Worm (Caenorhabditis elegans) whole organism, L1 larva: ENCODE measurements around the gene dsl-7.

Experiments
- C04F5.9 ChIP-seq: sonication (generic microtip); optimal IDR thresholded peaks from 2 replicates; lab custom pipeline; 2016; ENCODE audit warnings: missing genetic modification characterization, missing compliant biosample characterization
- fkh-10 ChIP-seq: sonication (generic microtip); optimal IDR thresholded peaks from 2 replicates; lab custom pipeline; 2017; ENCODE audit warnings: missing biosample characterization, missing genetic modification reagents, missing genetic modification characterization
- fkh-4 ChIP-seq: sonication (generic microtip); optimal IDR thresholded peaks from 2 replicates; lab custom pipeline; 2016; ENCODE audit warnings: missing compliant biosample characterization, missing genetic modification characterization, borderline replicate concordance
- lin-13 ChIP-seq: fragments of 150-350 bp; optimal IDR thresholded peaks from 2 replicates; lab custom pipeline; 2014; ENCODE audit warnings: missing biosample characterization, missing genetic modification reagents, missing genetic modification characterization
- lin-14 ChIP-seq: fragments of 200-800 bp; sonication (Bioruptor generic); optimal IDR thresholded peaks from 2 replicates; lab custom pipeline; 2018; ENCODE audit warnings: mild to moderate bottlenecking, missing genetic modification characterization, moderate library complexity, missing compliant biosample characterization
- lin-35 ChIP-seq, 2 experiments: fragments of 150-350 bp; optimal IDR thresholded peaks; 2 replicates each; lab custom pipeline; 2014; ENCODE audit warnings: missing biosample characterization in 2 of 2, missing genetic modification characterization in 2 of 2, missing genetic modification reagents in 2 of 2
- lin-39 ChIP-seq: fragments of 150-350 bp; optimal IDR thresholded peaks from 2 replicates; lab custom pipeline; 2014; ENCODE audit warnings: missing biosample characterization, missing genetic modification reagents, missing genetic modification characterization
- nhr-11 ChIP-seq: fragments of 150-350 bp; optimal IDR thresholded peaks from 2 replicates; lab custom pipeline; 2014; ENCODE audit warnings: missing biosample characterization, missing genetic modification characterization
- nhr-237 ChIP-seq: fragments of 150-350 bp; optimal IDR thresholded peaks from 2 replicates; lab custom pipeline; 2014; ENCODE audit warnings: missing biosample characterization, missing genetic modification characterization
- nhr-90 ChIP-seq: sonication (generic microtip); optimal IDR thresholded peaks from 2 replicates; lab custom pipeline; 2016; ENCODE audit warnings: mild to moderate bottlenecking, missing genetic modification characterization, missing compliant biosample characterization; ENCODE audit not compliant: poor library complexity
- skn-1 ChIP-seq: fragments of 150-350 bp; optimal IDR thresholded peaks from 2 replicates; lab custom pipeline; 2014; ENCODE audit warnings: missing biosample characterization, missing genetic modification characterization
- swsn-7 ChIP-seq: sonication (generic microtip); optimal IDR thresholded peaks from 2 replicates; lab custom pipeline; 2016; ENCODE audit warnings: missing genetic modification characterization, missing compliant biosample characterization
- unc-62 ChIP-seq: fragments of 150-350 bp; optimal IDR thresholded peaks from 2 replicates; lab custom pipeline; 2014; ENCODE audit warnings: missing biosample characterization, missing genetic modification reagents, missing genetic modification characterization
- unc-86 ChIP-seq: sonication (generic microtip); optimal IDR thresholded peaks from 2 replicates; lab custom pipeline; 2016; ENCODE audit warnings: missing genetic modification characterization, missing compliant biosample characterization

DNA sequence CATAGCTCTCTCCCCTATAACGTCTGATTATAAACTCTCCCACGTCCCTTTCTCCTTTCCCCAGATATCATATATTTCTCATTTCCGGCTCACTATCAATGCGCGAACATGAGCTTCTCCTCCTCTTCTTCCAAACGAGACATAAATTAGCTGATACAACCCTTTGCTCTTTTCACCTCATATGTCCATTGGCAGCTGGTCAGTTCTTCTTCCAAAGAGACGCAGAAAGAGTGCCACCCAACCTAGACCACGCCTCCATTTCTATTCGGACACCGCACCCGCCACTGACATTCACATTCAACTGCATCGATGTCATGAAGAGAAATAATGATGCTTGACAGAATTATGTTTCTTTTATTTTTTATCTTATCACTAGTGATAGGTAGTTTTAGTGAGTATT, 25.8 kb downstream of the dsl-7 start, which contains the start of gene fmi-1:
- no peak for TF ChIP-seq lin-13 (GFP tag; lab: Kevin White, UChicago)
- no peak for TF ChIP-seq nhr-237 (tag; lab: Kevin White, UChicago)
- no peak for TF ChIP-seq lin-35 (GFP tag; optimal IDR thresholded peaks at IDR 0.05; lab: Kevin White, UChicago)
- no peak for TF ChIP-seq lin-14 (GFP tag; lab: Kevin White, UChicago)
- TF ChIP-seq nhr-11: no peak
- no peak for TF ChIP-seq unc-62 (GFP tag; lab: Kevin White, UChicago)
- TF ChIP-seq swsn-7 (tag; lab: Kevin White, UChicago): no peak
- TF ChIP-seq C04F5.9 (tag; lab: Kevin White, UChicago): no peak
- no peak for TF ChIP-seq fkh-4
- TF ChIP-seq fkh-10 (GFP tag; lab: Kevin White, UChicago): no peak
- TF ChIP-seq lin-39 (tag; lab: Kevin White, UChicago): no peak
- no peak for TF ChIP-seq skn-1
- no peak for TF ChIP-seq nhr-90
- no peak for TF ChIP-seq unc-86 (tag; lab: Kevin White, UChicago)
